Fruit fly (Drosophila melanogaster) whole organism, adult: ENCODE results near the gene CG6168.

Source experiments
- CG11617 ChIP-seq: fragments of 200-800 bp; sonication (Bioruptor generic); optimal IDR thresholded peaks from 2 replicates; lab custom pipeline; 2017; ENCODE audit warnings: mild to moderate bottlenecking, missing biosample characterization, missing genetic modification reagents, missing genetic modification characterization
- CG12768 ChIP-seq: fragments of 200-800 bp; sonication (Bioruptor generic); optimal IDR thresholded peaks from 2 replicates; lab custom pipeline; 2017; ENCODE audit warnings: missing biosample characterization, missing genetic modification characterization, mild to moderate bottlenecking, moderate library complexity, missing genetic modification reagents
- CG5204 ChIP-seq: fragments of 200-800 bp; sonication (Bioruptor generic); optimal IDR thresholded peaks from 2 replicates; lab custom pipeline; 2016; ENCODE audit warnings: missing biosample characterization, missing genetic modification characterization
- Hr96 ChIP-seq: fragments of 200-800 bp; sonication (Bioruptor generic); optimal IDR thresholded peaks from 2 replicates; lab custom pipeline; 2016; ENCODE audit warnings: missing biosample characterization, missing genetic modification characterization
- Mnt ChIP-seq: fragments of 200-800 bp; sonication (Bioruptor generic); optimal IDR thresholded peaks from 2 replicates; lab custom pipeline; 2016; ENCODE audit warnings: missing biosample characterization, mild to moderate bottlenecking, missing genetic modification characterization
- bab1 ChIP-seq: fragments of 200-800 bp; sonication (Bioruptor generic); optimal IDR thresholded peaks from 3 replicates; lab custom pipeline; 2019; ENCODE audit warnings: missing biosample characterization, mild to moderate bottlenecking, missing genetic modification characterization, moderate library complexity
- cnc ChIP-seq, 2 experiments: fragments of >200 bp; optimal IDR thresholded peaks; 2 replicates each; lab custom pipeline; 2017
- kay ChIP-seq: fragments of 200-800 bp; sonication (Bioruptor generic); peaks from one replicate; lab custom pipeline; 2016; ENCODE audit warnings: missing biosample characterization, missing genetic modification characterization, borderline replicate concordance
- tj ChIP-seq: fragments of 200-800 bp; sonication (Bioruptor generic); optimal IDR thresholded peaks from 3 replicates; lab custom pipeline; 2017; ENCODE audit warnings: missing biosample characterization, mild to moderate bottlenecking, missing genetic modification characterization, moderate library complexity

- TF ChIP-seq Hr96 (GFP tag; lab: Kevin White, UChicago) (no peak), kay (peak; percentile 45), CG11617 (GFP tag; lab: Kevin White, UChicago) (no peak), tj (GFP tag; lab: Kevin White, UChicago) (no peak), cnc (optimal IDR thresholded peaks at IDR 0.05; lab: Kevin White, UChicago) (no peak), CG5204 (GFP tag; lab: Kevin White, UChicago) (no peak), CG12768 (GFP tag; lab: Kevin White, UChicago) (no peak), bab1 (GFP tag; lab: Kevin White, UChicago) (no peak), Mnt (GFP tag; lab: Kevin White, UChicago) (no peak)
These were observed 34.2 kb upstream of the CG6168 start for dm6 chr3L:11355429-11356327.
